Worm (Caenorhabditis elegans) whole organism, L1 larva: ENCODE data around the gene ZK643.5.

Source experiments
- blmp-1 ChIP-seq: fragments of 150-350 bp; optimal IDR thresholded peaks from 2 replicates; lab custom pipeline; 2014; ENCODE audit warnings: missing biosample characterization, missing genetic modification characterization
- unc-62 ChIP-seq: fragments of 150-350 bp; optimal IDR thresholded peaks from 2 replicates; lab custom pipeline; 2014; ENCODE audit warnings: missing biosample characterization, missing genetic modification reagents, missing genetic modification characterization

DNA sequence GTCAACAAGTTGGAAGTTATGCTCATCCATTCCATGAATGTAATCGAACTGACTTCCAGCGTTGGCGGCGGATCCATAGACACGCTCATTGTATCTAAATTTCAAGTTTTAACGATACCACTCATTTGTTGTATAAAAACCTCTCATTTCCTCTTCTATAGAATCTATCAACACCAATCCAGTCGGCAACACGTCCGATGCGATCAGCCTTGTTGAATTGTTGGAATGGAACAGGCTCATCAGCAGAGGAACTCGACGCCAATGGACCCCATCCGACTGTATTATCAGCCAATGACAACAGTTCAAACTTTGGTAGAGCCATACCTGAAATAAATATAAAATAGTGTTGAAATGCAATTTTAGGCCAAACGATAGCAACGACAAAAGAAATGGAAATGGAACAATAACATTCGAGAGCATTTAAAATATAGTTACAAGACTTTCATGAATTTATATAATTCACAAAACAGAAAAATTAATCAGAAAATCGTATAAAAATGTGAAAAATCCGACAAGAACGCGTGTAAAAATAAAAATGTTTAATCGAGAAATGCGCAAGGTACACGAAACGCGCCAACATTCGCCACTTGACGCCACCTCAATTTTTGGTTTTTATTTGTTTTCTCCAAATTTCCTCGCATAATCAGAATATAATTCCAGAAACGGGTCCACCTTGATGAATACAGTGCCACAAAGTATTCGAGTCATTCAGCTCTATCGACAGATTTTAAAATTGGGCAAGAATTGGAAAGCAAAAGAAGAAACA, 15.4 kb upstream of the ZK643.5 start, which contains the start of the genes eif-3.D and R08D7.4:
- TF ChIP-seq unc-62 (GFP tag; lab: Kevin White, UChicago) (no peak), blmp-1 (no peak)
